Fruit fly (Drosophila melanogaster): ENCODE measurements around the gene CG11951.
A peak's percentile ranks its signal among the peaks of the same experiment; 100 is the strongest.

- TF ChIP-seq CG11902 (GFP tag; optimal IDR thresholded peaks at IDR 0.05) (no peak), CG8319 (GFP tag; optimal IDR thresholded peaks at IDR 0.05) (no peak), Eip78C (GFP tag) (peak; percentile 78), Lpt (GFP tag; optimal IDR thresholded peaks at IDR 0.05) (no peak), ss (GFP tag; optimal IDR thresholded peaks at IDR 0.05) (peak in 1 of 2 experiments; percentile 48), CG8119 (GFP tag; IDR thresholded peaks at IDR 0.05) (no peak), CG32006 (GFP tag; optimal IDR thresholded peaks at IDR 0.05) (no peak), cyc (GFP tag; optimal IDR thresholded peaks at IDR 0.05) (peak; percentile 22), net (GFP tag; optimal IDR thresholded peaks at IDR 0.05) (no peak), CG7368 (GFP tag; optimal IDR thresholded peaks at IDR 0.05) (no peak), Hr38 (GFP tag; optimal IDR thresholded peaks at IDR 0.05) (no peak), CG3032 (tag; optimal IDR thresholded peaks at IDR 0.05) (peak; percentile 9), CG9139 (GFP tag; optimal IDR thresholded peaks at IDR 0.05) (no peak)
These were observed 44.6 kb upstream of the CG11951 start for dm6 chr3R:29282939-29283616.
